Worm (Caenorhabditis elegans) whole organism, L3 larva: ENCODE results near the gene hot-1.
A peak's percentile ranks its signal among the peaks of the same experiment; 100 is the strongest.

Experiments
- R02D3.7 ChIP-seq: fragments of 150-350 bp; optimal IDR thresholded peaks from 2 replicates; lab custom pipeline; 2014; ENCODE audit warnings: missing biosample characterization, missing genetic modification characterization
- ZK546.5 ChIP-seq: sonication (generic microtip); optimal IDR thresholded peaks from 2 replicates; lab custom pipeline; 2017; ENCODE audit warnings: missing biosample characterization, missing genetic modification characterization
- aly-2 ChIP-seq: fragments of 150-350 bp; optimal IDR thresholded peaks from 2 replicates; lab custom pipeline; 2014; ENCODE audit warnings: missing biosample characterization, missing genetic modification characterization
- ama-1 ChIP-seq: fragments of 150-350 bp; optimal IDR thresholded peaks from 2 replicates; lab custom pipeline; 2018
- ceh-16 ChIP-seq: sonication (generic microtip); optimal IDR thresholded peaks from 2 replicates; lab custom pipeline; 2017; ENCODE audit warnings: missing biosample characterization, missing genetic modification characterization
- ceh-28 ChIP-seq: fragments of 150-350 bp; optimal IDR thresholded peaks from 2 replicates; lab custom pipeline; 2014; ENCODE audit warnings: missing biosample characterization, missing genetic modification reagents, missing genetic modification characterization
- ceh-82 ChIP-seq: fragments of 150-350 bp; optimal IDR thresholded peaks from 2 replicates; lab custom pipeline; 2014; ENCODE audit warnings: missing biosample characterization, missing genetic modification characterization
- daf-12 ChIP-seq: fragments of 150-350 bp; optimal IDR thresholded peaks from 2 replicates; lab custom pipeline; 2014; ENCODE audit warnings: missing biosample characterization, missing genetic modification reagents, missing genetic modification characterization
- egl-27 ChIP-seq: sonication (generic microtip); optimal IDR thresholded peaks from 4 replicates; lab custom pipeline; 2017; ENCODE audit warnings: missing biosample characterization, missing genetic modification reagents, missing genetic modification characterization
- egl-5 ChIP-seq: fragments of 150-350 bp; optimal IDR thresholded peaks from 2 replicates; lab custom pipeline; 2017; ENCODE audit warnings: missing biosample characterization, missing genetic modification reagents, missing genetic modification characterization, inconsistent platforms
- elt-2 ChIP-seq: sonication (generic microtip); optimal IDR thresholded peaks from 2 replicates; lab custom pipeline; 2016; ENCODE audit warnings: missing genetic modification reagents, mild to moderate bottlenecking, missing genetic modification characterization, missing compliant biosample characterization
- elt-3 ChIP-seq, 3 experiments: fragments of 150-350 bp in 1 of 3; sonication (generic microtip) in 2 of 3; optimal IDR thresholded peaks; 2 replicates in 2 of 3; 4 replicates in 1 of 3; lab custom pipeline; 2014 to 2017; ENCODE audit warnings: missing biosample characterization in 3 of 3, missing genetic modification characterization in 3 of 3
- eor-1 ChIP-seq, 2 experiments: fragments of 150-350 bp; optimal IDR thresholded peaks; 2 replicates each; lab custom pipeline; 2014 to 2018; ENCODE audit warnings: missing biosample characterization in 2 of 2, missing genetic modification characterization in 2 of 2
- fos-1 ChIP-seq: fragments of 150-350 bp; optimal IDR thresholded peaks from 2 replicates; lab custom pipeline; 2014; ENCODE audit warnings: missing biosample characterization, missing genetic modification characterization
- hmg-11 ChIP-seq: sonication (generic microtip); optimal IDR thresholded peaks from 2 replicates; lab custom pipeline; 2016; ENCODE audit warnings: missing genetic modification characterization, missing compliant biosample characterization
- lin-15B ChIP-seq: fragments of 150-350 bp; optimal IDR thresholded peaks from 2 replicates; lab custom pipeline; 2014; ENCODE audit warnings: missing biosample characterization, missing genetic modification characterization
- lin-39 ChIP-seq: fragments of 150-350 bp; optimal IDR thresholded peaks from 2 replicates; lab custom pipeline; 2018; ENCODE audit warnings: missing biosample characterization, missing genetic modification reagents, missing genetic modification characterization
- lsy-12 ChIP-seq: sonication (generic microtip); optimal IDR thresholded peaks from 2 replicates; lab custom pipeline; 2016; ENCODE audit warnings: mild to moderate bottlenecking, missing genetic modification characterization, missing compliant biosample characterization
- mdl-1 ChIP-seq: fragments of 150-350 bp; optimal IDR thresholded peaks from 2 replicates; lab custom pipeline; 2014; ENCODE audit warnings: missing biosample characterization, missing genetic modification characterization
- nfya-1 ChIP-seq: sonication (generic microtip); optimal IDR thresholded peaks from 2 replicates; lab custom pipeline; 2017; ENCODE audit warnings: missing genetic modification characterization, mild to moderate bottlenecking, missing compliant biosample characterization, antibody characterized with exemption, moderate library complexity; ENCODE audit not compliant: insufficient read depth
- nhr-11 ChIP-seq: fragments of 150-350 bp; optimal IDR thresholded peaks from 2 replicates; lab custom pipeline; 2014; ENCODE audit warnings: missing biosample characterization, missing genetic modification characterization
- nhr-12 ChIP-seq: fragments of 150-350 bp; optimal IDR thresholded peaks from 2 replicates; lab custom pipeline; 2014; ENCODE audit warnings: missing biosample characterization, missing genetic modification characterization
- nhr-23 ChIP-seq: fragments of 150-350 bp; optimal IDR thresholded peaks from 2 replicates; lab custom pipeline; 2014; ENCODE audit warnings: missing biosample characterization, missing genetic modification reagents, missing genetic modification characterization
- nhr-237 ChIP-seq: fragments of 150-350 bp; optimal IDR thresholded peaks from 2 replicates; lab custom pipeline; 2014; ENCODE audit warnings: missing biosample characterization, missing genetic modification characterization
- nhr-25 ChIP-seq: sonication (generic microtip); optimal IDR thresholded peaks from 2 replicates; lab custom pipeline; 2017; ENCODE audit warnings: missing biosample characterization, missing genetic modification characterization
- nhr-43 ChIP-seq: sonication (generic microtip); optimal IDR thresholded peaks from 2 replicates; lab custom pipeline; 2016; ENCODE audit warnings: mild to moderate bottlenecking, missing genetic modification characterization, missing compliant biosample characterization; ENCODE audit not compliant: poor library complexity, severe bottlenecking
- nhr-67 ChIP-seq: fragments of 150-350 bp; optimal IDR thresholded peaks from 2 replicates; lab custom pipeline; 2014; ENCODE audit warnings: missing biosample characterization, missing genetic modification characterization
- nhr-76 ChIP-seq: fragments of 150-350 bp; sonication (generic microtip); optimal IDR thresholded peaks from 5 replicates; lab custom pipeline; 2014; ENCODE audit warnings: missing biosample characterization, missing genetic modification characterization
- nhr-77 ChIP-seq: fragments of 150-350 bp; optimal IDR thresholded peaks from 2 replicates; lab custom pipeline; 2014; ENCODE audit warnings: missing biosample characterization, missing genetic modification characterization
- pha-4 ChIP-seq: fragments of 150-350 bp; optimal IDR thresholded peaks from 2 replicates; lab custom pipeline; 2014; ENCODE audit warnings: missing biosample characterization, missing genetic modification reagents, missing genetic modification characterization
- sea-2 ChIP-seq: fragments of 150-350 bp; sonication (generic microtip); optimal IDR thresholded peaks from 4 replicates; lab custom pipeline; 2014; ENCODE audit warnings: missing biosample characterization, missing genetic modification reagents, missing genetic modification characterization
- skn-1 ChIP-seq: fragments of 150-350 bp; optimal IDR thresholded peaks from 2 replicates; lab custom pipeline; 2014; ENCODE audit warnings: missing biosample characterization, missing genetic modification characterization
- unc-39 ChIP-seq: sonication (generic microtip); optimal IDR thresholded peaks from 4 replicates; lab custom pipeline; 2017; ENCODE audit warnings: missing biosample characterization, missing genetic modification characterization
- ztf-11 ChIP-seq: fragments of 150-350 bp; optimal IDR thresholded peaks from 2 replicates; lab custom pipeline; 2014; ENCODE audit warnings: missing biosample characterization, missing genetic modification characterization
- ztf-4 ChIP-seq: fragments of 150-350 bp; optimal IDR thresholded peaks from 2 replicates; lab custom pipeline; 2014; ENCODE audit warnings: missing biosample characterization, missing genetic modification characterization

Gene hot-1

ce11 chrV:14655689-14656088 lies 34.8 kb downstream of the hot-1 start:
- TF ChIP-seq ztf-11 (tag; lab: Kevin White, UChicago) (no peak), pha-4 (tag; lab: Kevin White, UChicago) (no peak), elt-2 (tag; lab: Kevin White, UChicago) (no peak)

DNA sequence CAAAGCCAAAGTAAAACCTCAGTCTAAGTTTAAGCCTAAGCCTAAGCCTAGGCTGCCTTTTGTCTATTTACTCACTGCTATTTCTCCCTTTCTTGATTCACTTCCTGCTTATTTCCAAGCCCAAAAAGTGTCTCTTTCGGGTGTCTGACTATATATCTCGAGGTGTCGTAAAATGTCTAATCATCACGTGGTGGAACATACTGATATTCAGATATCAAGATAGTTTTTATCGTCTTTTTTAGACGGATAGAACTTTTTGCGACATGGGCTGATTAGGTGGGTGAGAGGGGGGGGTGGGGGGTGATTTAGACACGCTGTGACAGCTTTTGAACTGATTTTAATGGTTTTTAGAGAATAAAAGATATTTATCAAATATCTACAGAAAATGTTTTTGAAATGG lies 36.0 kb downstream of the hot-1 start:
- TF ChIP-seq nhr-43 (tag; lab: Kevin White, UChicago) (no peak), elt-3 (tag; optimal IDR thresholded peaks at IDR 0.05; lab: Kevin White, UChicago) (no peak), unc-39 (tag; lab: Kevin White, UChicago) (no peak), hmg-11 (tag; lab: Kevin White, UChicago) (no peak), elt-2 (tag; lab: Kevin White, UChicago) (no peak), nhr-25 (tag; lab: Kevin White, UChicago) (no peak), nhr-237 (tag; lab: Kevin White, UChicago) (no peak), nfya-1 (tag; lab: Kevin White, UChicago) (no peak), egl-5 (tag; lab: Kevin White, UChicago) (no peak), ztf-4 (tag; lab: Kevin White, UChicago) (no peak), daf-12 (tag; lab: Kevin White, UChicago) (no peak)

DNA sequence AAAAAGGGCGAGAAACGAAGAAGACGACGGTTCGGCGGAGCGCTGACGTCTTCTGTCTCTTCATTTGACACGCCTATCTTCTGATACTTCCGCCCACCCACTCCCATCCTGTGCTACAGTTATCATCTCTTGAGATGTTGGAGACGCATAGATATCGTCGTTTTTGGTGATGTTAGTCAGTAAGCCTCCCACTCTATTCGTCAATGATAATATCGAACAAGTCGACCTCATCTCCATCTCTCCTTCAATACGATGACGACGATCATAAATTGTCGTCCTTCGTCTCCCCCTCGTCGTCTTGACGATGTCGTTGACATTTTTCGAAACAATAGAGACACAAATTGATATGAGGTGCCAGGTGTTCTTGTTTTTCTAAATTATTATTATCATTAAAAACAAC lies 37.2 kb downstream of the hot-1 start, which contains the start of gene slc-25A29:
Gene slc-25A29 (minus strand): TSS at position 45 of the 400 bp plus-strand sequence.
- TF ChIP-seq nhr-23 (peak; percentile 16), nhr-25 (tag; lab: Kevin White, UChicago) (peak; percentile 37), elt-3 (tag; optimal IDR thresholded peaks at IDR 0.05; lab: Kevin White, UChicago) (peak in 2 of 3 experiments; percentile 54 to 63), lin-15B (no peak)

ce11 chrV:14659595-14659994 lies 38.7 kb downstream of the hot-1 start:
- no peak for TF ChIP-seq elt-2 (tag; lab: Kevin White, UChicago)
- no peak for TF ChIP-seq ceh-28 (tag; lab: Kevin White, UChicago)
- no peak for TF ChIP-seq ceh-82
- no peak for TF ChIP-seq lin-39 (tag; lab: Kevin White, UChicago)
- TF ChIP-seq egl-27 (tag; lab: Kevin White, UChicago): no peak
- no peak for TF ChIP-seq lsy-12 (tag; lab: Kevin White, UChicago)
- TF ChIP-seq nhr-77: no peak

ce11 chrV:14660608-14661355 lies 39.8 kb downstream of the hot-1 start, which contains the start of gene srh-17:
Gene srh-17, plus strand, starts transcription at chrV:14661305.
- TF ChIP-seq R02D3.7 (tag; lab: Kevin White, UChicago): peak; percentile 24
- TF ChIP-seq lsy-12 (tag; lab: Kevin White, UChicago): peak; percentile 25
- TF ChIP-seq nhr-23: peak; percentile 74
- peak; percentile 20 for TF ChIP-seq nfya-1 (tag; lab: Kevin White, UChicago)
- no peak for TF ChIP-seq skn-1 (tag; lab: Kevin White, UChicago)
- no peak for TF ChIP-seq nhr-67 (tag; lab: Kevin White, UChicago)
- TF ChIP-seq egl-5 (tag; lab: Kevin White, UChicago): no peak
- peak in 1 of 3 experiments; percentile 35 for TF ChIP-seq elt-3 (tag; optimal IDR thresholded peaks at IDR 0.05; lab: Kevin White, UChicago)
- TF ChIP-seq mdl-1 (tag; lab: Kevin White, UChicago): peak; percentile 70
- peak; percentile 82 for TF ChIP-seq nhr-25 (tag; lab: Kevin White, UChicago)
- no peak for TF ChIP-seq ceh-82
- no peak for TF ChIP-seq aly-2
- TF ChIP-seq eor-1 (tag; optimal IDR thresholded peaks at IDR 0.05; lab: Kevin White, UChicago): no peak
- no peak for TF ChIP-seq nhr-76 (tag; lab: Kevin White, UChicago)
- peak; percentile 90 for TF ChIP-seq nhr-43 (tag; lab: Kevin White, UChicago)

- TF ChIP-seq nhr-237 (tag; lab: Kevin White, UChicago) (no peak), eor-1 (tag; optimal IDR thresholded peaks at IDR 0.05; lab: Kevin White, UChicago) (no peak), ama-1 (lab: Kevin White, UChicago) (no peak), egl-27 (tag; lab: Kevin White, UChicago) (no peak), fos-1 (tag; lab: Kevin White, UChicago) (no peak), nhr-11 (tag; lab: Kevin White, UChicago) (no peak), nfya-1 (tag; lab: Kevin White, UChicago) (no peak), sea-2 (GFP tag; lab: Kevin White, UChicago) (no peak), ceh-16 (tag; lab: Kevin White, UChicago) (no peak), ztf-11 (tag; lab: Kevin White, UChicago) (no peak), nhr-12 (no peak), aly-2 (no peak), elt-3 (tag; optimal IDR thresholded peaks at IDR 0.05; lab: Kevin White, UChicago) (no peak), lin-15B (no peak), nhr-43 (tag; lab: Kevin White, UChicago) (no peak), ZK546.5 (no peak), elt-2 (tag; lab: Kevin White, UChicago) (no peak), nhr-25 (tag; lab: Kevin White, UChicago) (no peak)
Observed at ce11 chrV:14663006-14663405, 42.1 kb downstream of the hot-1 start, which contains the start of gene C47E8.9. Gene C47E8.9, plus strand, starts transcription at chrV:14663306.
